Fruit fly (Drosophila melanogaster) whole organism, wandering third instar larva: ENCODE measurements around the gene CG10602.

ENCODE experiments used
- CG32264 ChIP-seq: fragments of 200-800 bp; sonication (Bioruptor generic); optimal IDR thresholded peaks from 2 replicates; lab custom pipeline; 2016; ENCODE audit warnings: missing biosample characterization, missing genetic modification characterization
- Hr78 ChIP-seq: fragments of >200 bp; optimal IDR thresholded peaks from 2 replicates; lab custom pipeline; 2017; ENCODE audit warnings: missing biosample characterization, missing genetic modification characterization
- Jra ChIP-seq: sonication (Bioruptor generic); optimal IDR thresholded peaks from 2 replicates; lab custom pipeline; 2016; ENCODE audit warnings: missing biosample characterization, missing genetic modification characterization
- Sp1 ChIP-seq: fragments of 200-800 bp; sonication (Bioruptor generic); optimal IDR thresholded peaks from 3 replicates; lab custom pipeline; 2019; ENCODE audit warnings: missing biosample characterization, mild to moderate bottlenecking, missing genetic modification characterization, moderate library complexity
- br ChIP-seq: fragments of 200-800 bp; sonication (Bioruptor generic); optimal IDR thresholded peaks from 2 replicates; lab custom pipeline; 2016; ENCODE audit warnings: missing biosample characterization, missing genetic modification characterization
- dl ChIP-seq, 2 experiments: fragments of 175-275, 200-275 bp in 1 of 2; fragments of 200-275 bp in 1 of 2; sonication (Bioruptor generic); optimal IDR thresholded peaks; lab custom pipeline; 2018; ENCODE audit warnings: mild to moderate bottlenecking in 2 of 2, missing biosample characterization in 2 of 2, missing genetic modification characterization in 2 of 2, moderate library complexity in 2 of 2; ENCODE audit not compliant: partially characterized antibody in 2 of 2, insufficient read depth in 1 of 2
- ey ChIP-seq: fragments of 200-800 bp; sonication (Bioruptor generic); optimal IDR thresholded peaks from 2 replicates; lab custom pipeline; 2016; ENCODE audit warnings: missing biosample characterization, missing genetic modification characterization
- lola ChIP-seq: fragments of >200 bp; optimal IDR thresholded peaks from 2 replicates; lab custom pipeline; 2017; ENCODE audit warnings: missing biosample characterization, missing genetic modification characterization
- rgr ChIP-seq: fragments of 200-800 bp; sonication (Bioruptor generic); optimal IDR thresholded peaks from 3 replicates; lab custom pipeline; 2016; ENCODE audit warnings: missing biosample characterization, mild to moderate bottlenecking, missing genetic modification characterization
- sv ChIP-seq: fragments of 200-800 bp; sonication (Bioruptor generic); optimal IDR thresholded peaks from 3 replicates; lab custom pipeline; 2016; ENCODE audit warnings: missing biosample characterization, missing genetic modification characterization
- tai ChIP-seq: sonication (Bioruptor generic); optimal IDR thresholded peaks from 2 replicates; lab custom pipeline; 2016; ENCODE audit warnings: missing biosample characterization, missing genetic modification characterization

DNA sequence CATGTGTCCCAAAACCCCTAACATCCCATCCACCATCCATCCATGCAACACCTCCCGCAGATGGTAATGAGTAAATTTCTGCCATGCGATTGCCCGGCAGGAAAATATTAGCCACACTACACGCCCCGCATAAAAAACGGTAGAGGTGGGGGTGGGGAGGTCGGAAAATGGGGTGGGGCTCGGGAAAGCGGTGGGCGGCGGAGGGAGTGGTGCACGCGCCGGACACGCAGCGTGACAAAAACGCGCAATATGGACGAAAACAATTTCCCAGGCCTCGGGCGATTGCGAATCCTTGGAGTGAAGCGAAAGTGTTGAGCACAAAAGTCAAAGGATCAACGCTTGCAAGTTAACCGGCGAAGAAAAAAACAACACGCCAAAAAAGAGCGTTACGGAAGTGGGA lies 37.3 kb upstream of the CG10602 start:
- TF ChIP-seq dl (GFP tag; optimal IDR thresholded peaks at IDR 0.05; lab: Kevin White, UChicago; ENCODE audit: insufficient read depth in 1 of 2, partially characterized antibody in 2 of 2) (no peak), rgr (GFP tag; lab: Kevin White, UChicago) (no peak), tai (GFP tag; lab: Kevin White, UChicago) (no peak), sv (GFP tag; lab: Kevin White, UChicago) (no peak), Hr78 (GFP tag; lab: Kevin White, UChicago) (no peak), ey (GFP tag; lab: Kevin White, UChicago) (no peak), Jra (GFP tag; lab: Kevin White, UChicago) (no peak), br (GFP tag; lab: Kevin White, UChicago) (no peak), lola (GFP tag; lab: Kevin White, UChicago) (no peak), Sp1 (GFP tag; lab: Kevin White, UChicago) (no peak), CG32264 (no peak)
